Worm (Caenorhabditis elegans) whole organism, L2 larva: Measurements from ENCODE around the gene T28D9.4.
A peak's percentile ranks its signal among the peaks of the same experiment; 100 is the strongest.

Source experiments
- C34F6.9 ChIP-seq: fragments of 150-350 bp; optimal IDR thresholded peaks from 2 replicates; lab custom pipeline; 2014; ENCODE audit warnings: missing biosample characterization, missing genetic modification characterization
- F13H6.1 ChIP-seq: sonication (generic microtip); optimal IDR thresholded peaks from 2 replicates; lab custom pipeline; 2016; ENCODE audit warnings: missing genetic modification characterization, missing compliant biosample characterization
- R02D3.7 ChIP-seq: fragments of 150-350 bp; optimal IDR thresholded peaks from 2 replicates; lab custom pipeline; 2014; ENCODE audit warnings: missing biosample characterization, missing genetic modification characterization
- Y55F3AM.14 ChIP-seq: fragments of 200-800 bp; sonication (Bioruptor generic); optimal IDR thresholded peaks from 2 replicates; lab custom pipeline; 2018; ENCODE audit warnings: mild to moderate bottlenecking, missing genetic modification characterization, missing compliant biosample characterization
- ZK546.5 ChIP-seq: sonication (generic microtip); optimal IDR thresholded peaks from 2 replicates; lab custom pipeline; 2017; ENCODE audit warnings: missing biosample characterization, missing genetic modification characterization
- aly-2 ChIP-seq: fragments of 150-350 bp; optimal IDR thresholded peaks from 2 replicates; lab custom pipeline; 2014; ENCODE audit warnings: missing biosample characterization, missing genetic modification characterization
- ama-1 ChIP-seq: fragments of 150-350 bp; optimal IDR thresholded peaks from 2 replicates; lab custom pipeline; 2018; ENCODE audit warnings: inconsistent platforms
- blmp-1 ChIP-seq: sonication (generic microtip); optimal IDR thresholded peaks from 2 replicates; lab custom pipeline; 2017; ENCODE audit warnings: missing genetic modification characterization, mild to moderate bottlenecking, missing compliant biosample characterization, antibody characterized with exemption, moderate library complexity; ENCODE audit not compliant: insufficient read depth
- ceh-16 ChIP-seq: fragments of 150-350 bp; optimal IDR thresholded peaks from 2 replicates; lab custom pipeline; 2014; ENCODE audit warnings: missing biosample characterization, missing genetic modification characterization
- ceh-82 ChIP-seq: fragments of 150-350 bp; optimal IDR thresholded peaks from 2 replicates; lab custom pipeline; 2014; ENCODE audit warnings: missing biosample characterization, missing genetic modification characterization
- crh-2 ChIP-seq: sonication (generic microtip); optimal IDR thresholded peaks from 2 replicates; lab custom pipeline; 2017; ENCODE audit warnings: missing biosample characterization, missing genetic modification characterization
- dmd-4 ChIP-seq: sonication (generic microtip); optimal IDR thresholded peaks from 2 replicates; lab custom pipeline; 2017; ENCODE audit warnings: missing biosample characterization, missing genetic modification characterization
- egl-27 ChIP-seq: sonication (generic microtip); optimal IDR thresholded peaks from 3 replicates; lab custom pipeline; 2017; ENCODE audit warnings: missing biosample characterization, missing genetic modification reagents, missing genetic modification characterization
- elt-1 ChIP-seq: fragments of 150-350 bp; optimal IDR thresholded peaks from 2 replicates; lab custom pipeline; 2014; ENCODE audit warnings: missing biosample characterization, missing genetic modification characterization
- elt-3 ChIP-seq: sonication (generic microtip); optimal IDR thresholded peaks from 2 replicates; lab custom pipeline; 2017; ENCODE audit warnings: missing biosample characterization, missing genetic modification characterization
- fos-1 ChIP-seq: fragments of 150-350 bp; optimal IDR thresholded peaks from 2 replicates; lab custom pipeline; 2014; ENCODE audit warnings: missing biosample characterization, missing genetic modification characterization
- gmeb-1 ChIP-seq: fragments of 150-350 bp; optimal IDR thresholded peaks from 2 replicates; lab custom pipeline; 2014; ENCODE audit warnings: missing biosample characterization, missing genetic modification characterization
- lin-11 ChIP-seq: fragments of 150-350 bp; sonication (generic microtip); optimal IDR thresholded peaks from 2 replicates; lab custom pipeline; 2014; ENCODE audit warnings: missing biosample characterization, missing genetic modification characterization, inconsistent platforms, mixed read lengths
- lin-13 ChIP-seq: fragments of 150-350 bp; optimal IDR thresholded peaks from 2 replicates; lab custom pipeline; 2014; ENCODE audit warnings: missing biosample characterization, missing genetic modification reagents, missing genetic modification characterization
- lin-39 ChIP-seq: fragments of 150-350 bp; optimal IDR thresholded peaks from 2 replicates; lab custom pipeline; 2014; ENCODE audit warnings: missing biosample characterization, missing genetic modification reagents, missing genetic modification characterization
- lsy-2 ChIP-seq, 2 experiments: fragments of 150-350 bp in 1 of 2; sonication (generic microtip) in 1 of 2; optimal IDR thresholded peaks; 2 replicates each; lab custom pipeline; 2014 to 2017; ENCODE audit warnings: missing biosample characterization in 2 of 2, missing genetic modification characterization in 2 of 2
- mab-5 ChIP-seq: fragments of 150-350 bp; optimal IDR thresholded peaks from 2 replicates; lab custom pipeline; 2014; ENCODE audit warnings: missing biosample characterization, missing genetic modification characterization
- mbf-1 ChIP-seq: sonication (generic microtip); optimal IDR thresholded peaks from 2 replicates; lab custom pipeline; 2017; ENCODE audit warnings: missing biosample characterization, missing genetic modification characterization
- mdl-1 ChIP-seq, 2 experiments: fragments of 150-350 bp in 1 of 2; sonication (generic microtip) in 1 of 2; optimal IDR thresholded peaks; 2 replicates each; lab custom pipeline; 2017; ENCODE audit warnings: missing biosample characterization in 2 of 2, missing genetic modification characterization in 2 of 2
- nhr-11 ChIP-seq: fragments of 150-350 bp; optimal IDR thresholded peaks from 2 replicates; lab custom pipeline; 2014; ENCODE audit warnings: missing biosample characterization, missing genetic modification characterization
- nhr-12 ChIP-seq: fragments of 150-350 bp; optimal IDR thresholded peaks from 2 replicates; lab custom pipeline; 2014; ENCODE audit warnings: missing biosample characterization, missing genetic modification characterization
- nhr-129 ChIP-seq: fragments of 150-350 bp; optimal IDR thresholded peaks from 2 replicates; lab custom pipeline; 2014; ENCODE audit warnings: missing biosample characterization, missing genetic modification characterization
- nhr-21 ChIP-seq: fragments of 150-350 bp; optimal IDR thresholded peaks from 2 replicates; lab custom pipeline; 2014; ENCODE audit warnings: missing biosample characterization, missing genetic modification characterization
- nhr-23 ChIP-seq: fragments of 150-350 bp; optimal IDR thresholded peaks from 2 replicates; lab custom pipeline; 2014; ENCODE audit warnings: missing biosample characterization, missing genetic modification reagents, missing genetic modification characterization
- nhr-237 ChIP-seq: fragments of 150-350 bp; optimal IDR thresholded peaks from 2 replicates; lab custom pipeline; 2014; ENCODE audit warnings: missing biosample characterization, missing genetic modification characterization
- nhr-25 ChIP-seq: fragments of 150-350 bp; sonication (generic microtip); optimal IDR thresholded peaks from 3 replicates; lab custom pipeline; 2014; ENCODE audit warnings: missing biosample characterization, missing genetic modification characterization
- nhr-6 ChIP-seq: fragments of 150-350 bp; optimal IDR thresholded peaks from 2 replicates; lab custom pipeline; 2014; ENCODE audit warnings: missing biosample characterization, missing genetic modification characterization
- nhr-77 ChIP-seq: fragments of 150-350 bp; optimal IDR thresholded peaks from 2 replicates; lab custom pipeline; 2014; ENCODE audit warnings: missing biosample characterization, missing genetic modification characterization
- peb-1 ChIP-seq: fragments of 150-350 bp; optimal IDR thresholded peaks from 2 replicates; lab custom pipeline; 2014; ENCODE audit warnings: missing biosample characterization, missing genetic modification characterization
- sem-4 ChIP-seq: fragments of 150-350 bp; optimal IDR thresholded peaks from 2 replicates; lab custom pipeline; 2014; ENCODE audit warnings: missing biosample characterization, missing genetic modification reagents, missing genetic modification characterization
- skn-1 ChIP-seq: sonication (generic microtip); optimal IDR thresholded peaks from 2 replicates; lab custom pipeline; 2017; ENCODE audit warnings: missing biosample characterization, missing genetic modification characterization
- sma-3 ChIP-seq: sonication (generic microtip); optimal IDR thresholded peaks from 2 replicates; lab custom pipeline; 2016; ENCODE audit warnings: missing genetic modification reagents, missing genetic modification characterization, missing compliant biosample characterization
- sma-9 ChIP-seq, 2 experiments: fragments of 150-350 bp in 1 of 2; sonication (generic microtip) in 1 of 2; optimal IDR thresholded peaks; 2 replicates each; lab custom pipeline; 2014 to 2016; ENCODE audit warnings: missing genetic modification characterization in 2 of 2, mild to moderate bottlenecking in 1 of 2, missing biosample characterization in 1 of 2, missing compliant biosample characterization in 1 of 2, missing genetic modification reagents in 1 of 2, moderate library complexity in 1 of 2
- snpc-4 ChIP-seq: fragments of 150-350 bp; optimal IDR thresholded peaks from 2 replicates; lab custom pipeline; 2014; ENCODE audit warnings: missing biosample characterization, missing genetic modification characterization
- unc-39 ChIP-seq: fragments of 150-350 bp; optimal IDR thresholded peaks from 2 replicates; lab custom pipeline; 2014; ENCODE audit warnings: missing biosample characterization, missing genetic modification characterization
- unc-55 ChIP-seq: fragments of 150-350 bp; sonication (generic microtip); optimal IDR thresholded peaks from 3 replicates; lab custom pipeline; 2014; ENCODE audit warnings: missing biosample characterization, missing genetic modification reagents, missing genetic modification characterization
- unc-62 ChIP-seq: fragments of 150-350 bp; optimal IDR thresholded peaks from 2 replicates; lab custom pipeline; 2014; ENCODE audit warnings: missing biosample characterization, missing genetic modification reagents, missing genetic modification characterization
- zag-1 ChIP-seq: fragments of 150-350 bp; optimal IDR thresholded peaks from 2 replicates; lab custom pipeline; 2014; ENCODE audit warnings: missing biosample characterization, missing genetic modification characterization
- ztf-1 ChIP-seq: fragments of 200-800 bp; sonication (Bioruptor generic); conservative IDR thresholded peaks from 2 replicates; pipeline ENCODE4 v1.3.6; 2022; ENCODE audit warnings: missing genetic modification characterization, missing compliant biosample characterization
- ztf-11 ChIP-seq: sonication (generic microtip); optimal IDR thresholded peaks from 2 replicates; lab custom pipeline; 2017; ENCODE audit warnings: missing biosample characterization, missing genetic modification characterization
- ztf-4 ChIP-seq: fragments of 150-350 bp; optimal IDR thresholded peaks from 2 replicates; lab custom pipeline; 2014; ENCODE audit warnings: missing biosample characterization, missing genetic modification characterization

The T28D9.4 gene

ce11 chrII:6448656-6449055, 28.1 kb upstream of the T28D9.4 start:
- TF ChIP-seq nhr-25 (tag; lab: Kevin White, UChicago) = peak; percentile 47
- TF ChIP-seq ZK546.5 (tag; lab: Kevin White, UChicago) = no peak
- TF ChIP-seq mdl-1 (tag; optimal IDR thresholded peaks at IDR 0.05; lab: Kevin White, UChicago) = no peak
- TF ChIP-seq blmp-1 (tag; lab: Kevin White, UChicago) = no peak
- TF ChIP-seq elt-3 (tag; lab: Kevin White, UChicago) = no peak
- no peak for TF ChIP-seq unc-55 (GFP tag; lab: Kevin White, UChicago)
- peak; percentile 27 for TF ChIP-seq crh-2 (tag; lab: Kevin White, UChicago)
- peak; percentile 59 for TF ChIP-seq fos-1 (tag; lab: Kevin White, UChicago)
- no peak for TF ChIP-seq gmeb-1
- TF ChIP-seq lsy-2 (tag; optimal IDR thresholded peaks at IDR 0.05; lab: Kevin White, UChicago) = no peak
- no peak for TF ChIP-seq sma-3 (GFP tag; lab: Kevin White, UChicago)
- TF ChIP-seq lin-39 (tag; lab: Kevin White, UChicago) = no peak
- no peak for TF ChIP-seq ztf-11
- TF ChIP-seq sem-4 (tag; lab: Kevin White, UChicago) = no peak
- TF ChIP-seq peb-1 = no peak
- no peak for TF ChIP-seq ztf-4 (tag; lab: Kevin White, UChicago)
- no peak for TF ChIP-seq ceh-82 (tag; lab: Kevin White, UChicago)
- TF ChIP-seq ztf-1 (GFP tag; lab: Robert Waterston, UW) = no peak
- TF ChIP-seq elt-1 (tag; lab: Kevin White, UChicago) = no peak
- no peak for TF ChIP-seq ama-1
- no peak for TF ChIP-seq lin-11 (tag; lab: Kevin White, UChicago)
- TF ChIP-seq egl-27 (tag; lab: Kevin White, UChicago) = no peak

DNA sequence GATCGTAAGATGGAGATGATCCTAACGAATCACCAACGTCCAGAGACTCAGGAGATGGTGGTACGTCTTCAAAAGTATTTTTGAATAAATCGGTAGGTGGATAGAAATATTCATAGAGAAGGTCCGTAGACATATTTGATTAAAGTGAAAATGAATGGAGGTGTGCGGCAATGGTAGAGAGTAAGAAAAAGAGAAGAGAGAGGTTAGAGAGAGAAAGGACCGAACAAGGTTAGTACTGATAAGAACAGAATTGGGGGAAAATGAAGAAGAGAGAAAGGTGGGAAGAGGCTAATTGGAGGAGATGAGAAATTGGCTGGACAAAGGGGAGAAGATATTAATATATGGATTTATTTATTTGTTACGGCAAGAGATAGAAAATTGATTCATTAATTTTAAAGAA, 27.1 kb upstream of the T28D9.4 start, which contains the start of gene nhr-22:
nhr-22 (minus strand) TSS at position 137 of the 400 bp plus-strand sequence.
- TF ChIP-seq fos-1 (tag; lab: Kevin White, UChicago) (peak; percentile 62), elt-1 (tag; lab: Kevin White, UChicago) (no peak), mab-5 (no peak), ztf-1 (GFP tag; lab: Robert Waterston, UW) (no peak), blmp-1 (tag; lab: Kevin White, UChicago) (peak; percentile 24), zag-1 (tag; lab: Kevin White, UChicago) (no peak), sma-3 (GFP tag; lab: Kevin White, UChicago) (no peak), egl-27 (tag; lab: Kevin White, UChicago) (no peak), lin-39 (tag; lab: Kevin White, UChicago) (no peak)
- TF ChIP-seq, all 48 proteins: peak for 2

DNA sequence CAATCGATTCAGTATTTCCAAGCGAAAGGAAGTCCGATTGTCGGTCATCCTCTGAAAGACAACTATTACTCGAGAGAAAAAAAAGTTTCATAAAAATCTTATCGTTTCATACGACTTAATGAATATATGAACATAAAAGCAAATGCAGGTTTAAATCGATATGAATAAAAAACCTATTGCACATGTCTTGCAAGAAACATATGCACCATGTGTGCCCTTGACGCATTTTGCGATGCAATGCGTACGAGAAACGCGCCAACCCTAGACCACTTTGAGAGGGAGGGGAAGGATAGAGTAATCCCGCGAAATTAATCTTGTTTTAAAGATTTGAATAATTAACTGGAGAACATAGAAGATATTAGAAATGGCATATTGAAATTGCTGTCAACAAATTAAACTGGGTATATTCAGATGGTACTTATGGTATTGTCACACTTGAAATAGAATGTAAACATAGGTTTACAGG, 23.4 kb upstream of the T28D9.4 start, which contains the start of gene atg-16.2:
atg-16.2 (minus strand) TSS at position 51 of the 466 bp plus-strand sequence.
- TF ChIP-seq lin-11 (tag; lab: Kevin White, UChicago) (peak; percentile 9), elt-3 (tag; lab: Kevin White, UChicago) (no peak), unc-39 (tag; lab: Kevin White, UChicago) (no peak), nhr-11 (no peak), nhr-23 (tag; lab: Kevin White, UChicago) (no peak), ztf-1 (GFP tag; lab: Robert Waterston, UW) (no peak), lin-13 (GFP tag; lab: Kevin White, UChicago) (peak; percentile 55), nhr-12 (tag; lab: Kevin White, UChicago) (no peak), C34F6.9 (peak; percentile 78), R02D3.7 (no peak), unc-55 (GFP tag; lab: Kevin White, UChicago) (peak; percentile 74), blmp-1 (tag; lab: Kevin White, UChicago) (no peak), nhr-129 (peak; percentile 79), aly-2 (no peak), crh-2 (tag; lab: Kevin White, UChicago) (peak; percentile 44), ZK546.5 (tag; lab: Kevin White, UChicago) (no peak), F13H6.1 (tag; lab: Kevin White, UChicago) (peak; percentile 30), snpc-4 (peak; percentile 14), sma-3 (GFP tag; lab: Kevin White, UChicago) (no peak), sma-9 (GFP tag; optimal IDR thresholded peaks at IDR 0.05; lab: Kevin White, UChicago) (peak; percentile 33), sma-9 (tag; optimal IDR thresholded peaks at IDR 0.05; lab: Kevin White, UChicago) (no peak), sem-4 (tag; lab: Kevin White, UChicago) (no peak), Y55F3AM.14 (GFP tag; lab: Kevin White, UChicago) (no peak), mbf-1 (tag; lab: Kevin White, UChicago) (no peak), fos-1 (tag; lab: Kevin White, UChicago) (peak; percentile 8), unc-62 (no peak), nhr-237 (tag; lab: Kevin White, UChicago) (no peak), dmd-4 (tag; lab: Kevin White, UChicago) (no peak), skn-1 (tag; lab: Kevin White, UChicago) (no peak), nhr-21 (peak; percentile 2), elt-1 (tag; lab: Kevin White, UChicago) (no peak), mab-5 (peak; percentile 31), nhr-77 (tag; lab: Kevin White, UChicago) (no peak), ceh-16 (no peak), mdl-1 (tag; optimal IDR thresholded peaks at IDR 0.05; lab: Kevin White, UChicago) (no peak), nhr-25 (tag; lab: Kevin White, UChicago) (no peak), nhr-6 (tag; lab: Kevin White, UChicago) (no peak), ama-1 (no peak), peb-1 (no peak)
